Worm (Caenorhabditis elegans) whole organism, dauer: ENCODE measurements around the gene EEED8.15.

Experiments
- unc-62 ChIP-seq: sonication (generic microtip); optimal IDR thresholded peaks from 2 replicates; lab custom pipeline; 2017; ENCODE audit warnings: missing biosample characterization, missing genetic modification reagents, missing genetic modification characterization

Gene EEED8.15

ce11 chrII:5399201-5399600 is 19.8 kb upstream of the EEED8.15 start, which contains the start of gene mog-5:
Gene mog-5 (plus strand): TSS chrII:5399538.
- no peak for TF ChIP-seq unc-62 (GFP tag; lab: Kevin White, UChicago)

ce11 chrII:5407548-5407947 is 11.5 kb upstream of the EEED8.15 start, which contains the start of gene clec-141:
Gene clec-141 (minus strand): TSS chrII:5407648.
- no peak for TF ChIP-seq unc-62 (GFP tag; lab: Kevin White, UChicago)

ce11 chrII:5408924-5409323 is 10.1 kb upstream of the EEED8.15 start, which contains the start of the genes EEED8.12 and EEED8.4:
Gene EEED8.12 (minus strand): TSS chrII:5409024.
Gene EEED8.4 (plus strand): TSS chrII:5409319.
- no peak for TF ChIP-seq unc-62 (GFP tag; lab: Kevin White, UChicago)

- no peak for TF ChIP-seq unc-62 (GFP tag; lab: Kevin White, UChicago)
Measured at ce11 chrII:5412467-5412866, 6.6 kb upstream of the EEED8.15 start, which contains the start of the genes EEED8.13 and EEED8.18. Gene EEED8.13 (minus strand): TSS chrII:5412567. Gene EEED8.18 (minus strand): TSS chrII:5412610.

ce11 chrII:5414040-5414439 is 5.0 kb upstream of the EEED8.15 start, which contains the start of the genes EEED8.14 and EEED8.3:
Gene EEED8.14 (minus strand): TSS chrII:5414052.
Gene EEED8.3 (plus strand): TSS chrII:5414276.
- no peak for TF ChIP-seq unc-62 (GFP tag; lab: Kevin White, UChicago)

ce11 chrII:5416204-5416764 is 2.7 kb upstream of the EEED8.15 start, which contains the start of gene EEED8.2:
Gene EEED8.2 (plus strand): TSS chrII:5416714.
- no peak for TF ChIP-seq unc-62 (GFP tag; lab: Kevin White, UChicago)

ce11 chrII:5417905-5418304 is 1.1 kb upstream of the EEED8.15 start:
- TF ChIP-seq unc-62 (GFP tag; lab: Kevin White, UChicago), result no peak

ce11 chrII:5418317-5418716 is 712 bp upstream of the EEED8.15 start:
- TF ChIP-seq unc-62 (GFP tag; lab: Kevin White, UChicago), result no peak

ce11 chrII:5420947-5421614 is 2.1 kb downstream of the EEED8.15 start, which contains the start of gene tofu-6:
Gene tofu-6 (plus strand): TSS chrII:5421248.
- TF ChIP-seq unc-62 (GFP tag; lab: Kevin White, UChicago), result no peak

ce11 chrII:5423832-5424231 is 4.8 kb downstream of the EEED8.15 start, which contains the start of gene F07F6.7:
Gene F07F6.7 (minus strand): TSS chrII:5423858.
- TF ChIP-seq unc-62 (GFP tag; lab: Kevin White, UChicago), result no peak

- no peak for TF ChIP-seq unc-62 (GFP tag; lab: Kevin White, UChicago)
Measured at ce11 chrII:5425633-5426032, 6.6 kb downstream of the EEED8.15 start, which contains the start of gene F07F6.8. Gene F07F6.8 (minus strand): TSS chrII:5425733.

ce11 chrII:5426054-5426453 is 7.0 kb downstream of the EEED8.15 start:
- TF ChIP-seq unc-62 (GFP tag; lab: Kevin White, UChicago), result no peak

- TF ChIP-seq unc-62 (GFP tag; lab: Kevin White, UChicago), result no peak
Measured at ce11 chrII:5426470-5426869, 7.4 kb downstream of the EEED8.15 start.

ce11 chrII:5429522-5430257 is 10.7 kb downstream of the EEED8.15 start, which contains the start of the genes F07F6.4 and F07F6.2:
Gene F07F6.4 (minus strand): TSS chrII:5429572.
Gene F07F6.2 (plus strand): TSS chrII:5430207.
- no peak for TF ChIP-seq unc-62 (GFP tag; lab: Kevin White, UChicago)

- no peak for TF ChIP-seq unc-62 (GFP tag; lab: Kevin White, UChicago)
Measured at ce11 chrII:5433069-5433468, 14.0 kb downstream of the EEED8.15 start, which contains the start of gene srx-114. Gene srx-114 (minus strand): TSS chrII:5433169.
